Fruit fly (Drosophila melanogaster): ENCODE measurements around the gene Rfk.

DNA sequence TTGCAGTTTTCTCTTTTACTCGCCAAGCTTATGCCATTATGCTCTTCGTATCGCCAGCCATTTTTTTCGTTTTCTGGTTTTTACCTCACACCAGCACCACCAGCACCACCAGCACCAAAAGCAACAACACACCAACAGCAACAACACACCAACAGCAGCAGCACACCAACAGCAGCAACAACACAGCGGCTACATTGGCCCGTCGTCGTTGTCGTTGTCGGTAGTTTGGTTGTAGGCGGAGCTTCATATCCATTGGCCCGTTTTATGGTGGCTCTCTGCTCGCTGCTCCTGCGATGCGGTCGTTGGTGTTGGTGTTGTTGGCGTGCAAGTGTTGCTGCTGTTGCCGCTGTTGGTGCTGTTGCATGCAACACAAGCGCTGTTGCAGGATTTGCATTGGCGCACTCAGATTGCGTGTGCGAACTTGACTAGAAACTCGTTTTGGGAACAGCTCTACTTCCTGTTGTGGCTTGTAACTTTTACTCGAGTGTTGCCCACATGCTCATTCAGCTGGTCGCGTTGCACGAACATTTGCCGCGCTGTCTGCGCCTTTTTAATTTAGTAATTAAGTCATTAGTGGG is 23.8 kb upstream of the Rfk start:
- no peak for TF ChIP-seq Myc (optimal IDR thresholded peaks at IDR 0.05)
- TF ChIP-seq h (optimal IDR thresholded peaks at IDR 0.05), result no peak
- TF ChIP-seq Sin3A (optimal IDR thresholded peaks at IDR 0.05), result no peak
- TF ChIP-seq psq (optimal IDR thresholded peaks at IDR 0.05), result no peak
- no peak for TF ChIP-seq insv (optimal IDR thresholded peaks at IDR 0.05)

Measured in Kc167 (cell line).